Fruit fly (Drosophila melanogaster): Measurements from ENCODE around the gene Tsp.

The Tsp gene

DNA sequence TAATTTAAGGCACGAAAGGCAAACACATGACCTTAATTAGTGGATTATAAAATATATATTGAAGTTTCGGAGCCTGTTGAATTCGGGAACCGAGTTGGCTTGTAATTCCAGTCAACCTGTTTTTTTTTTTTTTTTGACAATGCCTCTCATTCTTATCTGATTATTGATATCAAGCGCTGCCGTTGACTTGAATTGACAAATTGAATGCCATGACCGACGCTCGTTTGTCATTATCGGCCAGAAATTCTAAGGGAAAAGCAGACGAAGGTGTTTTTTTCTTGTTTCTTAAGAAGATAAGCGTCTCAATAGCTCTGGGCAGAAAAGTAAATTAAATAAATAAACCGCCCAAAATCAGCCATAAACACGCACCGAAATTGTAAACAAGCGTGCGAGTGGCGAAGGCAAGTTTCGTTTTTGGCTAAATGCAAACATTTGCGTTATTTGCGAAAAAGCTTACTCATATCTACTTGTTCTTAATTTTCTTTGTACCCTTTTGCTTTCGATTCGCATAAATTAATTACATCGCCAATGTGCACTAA lies 65.6 kb downstream of the Tsp start (continued):
- TF ChIP-seq CG18619 (GFP tag; optimal IDR thresholded peaks at IDR 0.05): no peak
- TF ChIP-seq slp2 (GFP tag; optimal IDR thresholded peaks at IDR 0.05): no peak
- peak; percentile 20 for TF ChIP-seq CG2120 (GFP tag; optimal IDR thresholded peaks at IDR 0.05)
- no peak for TF ChIP-seq CG11456 (GFP tag; IDR thresholded peaks at IDR 0.05)
- TF ChIP-seq CG8281 (tag; optimal IDR thresholded peaks at IDR 0.05): peak; percentile 98
- peak; percentile 37 for TF ChIP-seq sug (tag; optimal IDR thresholded peaks at IDR 0.05)
- no peak for TF ChIP-seq CG4328 (GFP tag; optimal IDR thresholded peaks at IDR 0.05)
- TF ChIP-seq CG2116 (GFP tag; optimal IDR thresholded peaks at IDR 0.05): no peak
- TF ChIP-seq CG1647 (GFP tag; optimal IDR thresholded peaks at IDR 0.05): no peak
- TF ChIP-seq CG10321 (GFP tag; IDR thresholded peaks at IDR 0.05): no peak
- TF ChIP-seq CG18599 (GFP tag; optimal IDR thresholded peaks at IDR 0.05): peak; percentile 44
- no peak for TF ChIP-seq hkb (optimal IDR thresholded peaks at IDR 0.05)
- TF ChIP-seq hkb (GFP tag; IDR thresholded peaks at IDR 0.05): no peak
- no peak for TF ChIP-seq Fer2 (tag; optimal IDR thresholded peaks at IDR 0.05)
- no peak for TF ChIP-seq CG17612 (GFP tag; IDR thresholded peaks at IDR 0.05)
- TF ChIP-seq jumu (GFP tag; optimal IDR thresholded peaks at IDR 0.05): no peak
- TF ChIP-seq CG8924 (tag; optimal IDR thresholded peaks at IDR 0.05): no peak
- TF ChIP-seq NC2α (GFP tag; optimal IDR thresholded peaks at IDR 0.05): no peak
- no peak for TF ChIP-seq vnd (GFP tag; IDR thresholded peaks at IDR 0.05; ENCODE audit: partially characterized antibody)
- no peak for TF ChIP-seq CG15269 (tag; optimal IDR thresholded peaks at IDR 0.05)
- no peak for TF ChIP-seq CG9876 (GFP tag; optimal IDR thresholded peaks at IDR 0.05)
- TF ChIP-seq CG10431 (GFP tag; optimal IDR thresholded peaks at IDR 0.05): no peak
- TF ChIP-seq MESR4 (GFP tag; optimal IDR thresholded peaks at IDR 0.05): no peak
- TF ChIP-seq CG7987 (GFP tag; optimal IDR thresholded peaks at IDR 0.05): peak; percentile 60
- TF ChIP-seq Jarid2 (GFP tag; optimal IDR thresholded peaks at IDR 0.05): no peak
- no peak for TF ChIP-seq Antp (GFP tag; optimal IDR thresholded peaks at IDR 0.05)
- TF ChIP-seq lab (GFP tag; optimal IDR thresholded peaks at IDR 0.05): peak; percentile 56
- no peak for TF ChIP-seq ase (GFP tag; IDR thresholded peaks at IDR 0.05)
- TF ChIP-seq CG5245 (GFP tag; optimal IDR thresholded peaks at IDR 0.05): no peak
- no peak for TF ChIP-seq Oaz (GFP tag; IDR thresholded peaks at IDR 0.05)
- no peak for TF ChIP-seq Pdp1 (GFP tag; optimal IDR thresholded peaks at IDR 0.05)
- peak; percentile 10 for TF ChIP-seq CG3281 (GFP tag; optimal IDR thresholded peaks at IDR 0.05)
- no peak for TF ChIP-seq fu2 (GFP tag; optimal IDR thresholded peaks at IDR 0.05)
- TF ChIP-seq chinmo (GFP tag; IDR thresholded peaks at IDR 0.05; ENCODE audit: partially characterized antibody): no peak
- peak; percentile 18; the same call in 1 of the 2 replicates for TF ChIP-seq GATAe (GFP tag; conservative IDR thresholded peaks at IDR 0.05)
